Fruit fly (Drosophila melanogaster): ENCODE results near the gene IA-2.

The IA-2 gene

dm6 chr2L:1047965-1048364 is at the start of gene IA-2:
Gene IA-2, minus strand, starts transcription at chr2L:1048053.
- TF ChIP-seq Dll (optimal IDR thresholded peaks at IDR 0.05) (no peak), CG8478 (optimal IDR thresholded peaks at IDR 0.05) (no peak), pan (optimal IDR thresholded peaks at IDR 0.05) (no peak), EcR (GFP tag; optimal IDR thresholded peaks at IDR 0.05) (no peak), usp (GFP tag; optimal IDR thresholded peaks at IDR 0.05) (no peak), psq (optimal IDR thresholded peaks at IDR 0.05) (no peak)

dm6 chr2L:1095450-1095849 is 47.6 kb upstream of the IA-2 start:
- TF ChIP-seq CG8478 (optimal IDR thresholded peaks at IDR 0.05), result no peak
- no peak for TF ChIP-seq Dll (optimal IDR thresholded peaks at IDR 0.05)
- TF ChIP-seq psq (optimal IDR thresholded peaks at IDR 0.05), result no peak
- TF ChIP-seq pan (optimal IDR thresholded peaks at IDR 0.05), result no peak
- TF ChIP-seq EcR (GFP tag; optimal IDR thresholded peaks at IDR 0.05), result no peak
- TF ChIP-seq usp (GFP tag; optimal IDR thresholded peaks at IDR 0.05), result no peak

dm6 chr2L:1094724-1095123 is 46.9 kb upstream of the IA-2 start:
- TF ChIP-seq Dll (optimal IDR thresholded peaks at IDR 0.05) (no peak), EcR (GFP tag; optimal IDR thresholded peaks at IDR 0.05) (no peak), pan (optimal IDR thresholded peaks at IDR 0.05) (no peak), CG8478 (optimal IDR thresholded peaks at IDR 0.05) (no peak), psq (optimal IDR thresholded peaks at IDR 0.05) (no peak), usp (GFP tag; optimal IDR thresholded peaks at IDR 0.05) (no peak)

- TF ChIP-seq Dll (optimal IDR thresholded peaks at IDR 0.05) (no peak), psq (optimal IDR thresholded peaks at IDR 0.05) (no peak), EcR (GFP tag; optimal IDR thresholded peaks at IDR 0.05) (no peak), usp (GFP tag; optimal IDR thresholded peaks at IDR 0.05) (no peak), CG8478 (optimal IDR thresholded peaks at IDR 0.05) (no peak), pan (optimal IDR thresholded peaks at IDR 0.05) (no peak)
These were observed 43.8 kb upstream of the IA-2 start for dm6 chr2L:1091675-1092074.

- no peak for TF ChIP-seq pan (optimal IDR thresholded peaks at IDR 0.05)
- no peak for TF ChIP-seq Dll (optimal IDR thresholded peaks at IDR 0.05)
- no peak for TF ChIP-seq CG8478 (optimal IDR thresholded peaks at IDR 0.05)
- no peak for TF ChIP-seq EcR (GFP tag; optimal IDR thresholded peaks at IDR 0.05)
- TF ChIP-seq usp (GFP tag; optimal IDR thresholded peaks at IDR 0.05), result no peak
- TF ChIP-seq psq (optimal IDR thresholded peaks at IDR 0.05), result no peak
These were observed 38.6 kb upstream of the IA-2 start for dm6 chr2L:1086312-1086906.

dm6 chr2L:1082668-1083067 is 34.8 kb upstream of the IA-2 start:
- no peak for TF ChIP-seq CG8478 (optimal IDR thresholded peaks at IDR 0.05)

- TF ChIP-seq EcR (GFP tag; optimal IDR thresholded peaks at IDR 0.05), result no peak
- no peak for TF ChIP-seq psq (optimal IDR thresholded peaks at IDR 0.05)
- TF ChIP-seq pan (optimal IDR thresholded peaks at IDR 0.05), result no peak
- TF ChIP-seq CG8478 (optimal IDR thresholded peaks at IDR 0.05), result no peak
- TF ChIP-seq usp (GFP tag; optimal IDR thresholded peaks at IDR 0.05), result no peak
- TF ChIP-seq Dll (optimal IDR thresholded peaks at IDR 0.05), result no peak
These were observed 33.1 kb upstream of the IA-2 start, which contains the start of gene Atg4a for dm6 chr2L:1080802-1081464. Gene Atg4a, plus strand, starts transcription at chr2L:1080911.

dm6 chr2L:1077469-1077993 is 29.7 kb upstream of the IA-2 start, which contains the start of the genes S and ast:
Gene S, minus strand, starts transcription at chr2L:1077815.
Gene ast, plus strand, starts transcription at chr2L:1077948.
- TF ChIP-seq usp (GFP tag; optimal IDR thresholded peaks at IDR 0.05) (no peak), pan (optimal IDR thresholded peaks at IDR 0.05) (no peak), Dll (optimal IDR thresholded peaks at IDR 0.05) (no peak), psq (optimal IDR thresholded peaks at IDR 0.05) (no peak), EcR (GFP tag; optimal IDR thresholded peaks at IDR 0.05) (no peak)

- TF ChIP-seq EcR (GFP tag; optimal IDR thresholded peaks at IDR 0.05) (no peak), CG8478 (optimal IDR thresholded peaks at IDR 0.05) (peak; percentile 40), psq (optimal IDR thresholded peaks at IDR 0.05) (no peak)
These were observed 29.2 kb upstream of the IA-2 start for dm6 chr2L:1077053-1077452.

- TF ChIP-seq Dll (optimal IDR thresholded peaks at IDR 0.05) (no peak), psq (optimal IDR thresholded peaks at IDR 0.05) (no peak), pan (optimal IDR thresholded peaks at IDR 0.05) (peak; percentile 69), usp (GFP tag; optimal IDR thresholded peaks at IDR 0.05) (no peak)
These were observed 27.9 kb upstream of the IA-2 start for dm6 chr2L:1075753-1076152.

- no peak for TF ChIP-seq CG8478 (optimal IDR thresholded peaks at IDR 0.05)
- no peak for TF ChIP-seq usp (GFP tag; optimal IDR thresholded peaks at IDR 0.05)
- TF ChIP-seq psq (optimal IDR thresholded peaks at IDR 0.05), result no peak
- TF ChIP-seq Dll (optimal IDR thresholded peaks at IDR 0.05), result no peak
- no peak for TF ChIP-seq pan (optimal IDR thresholded peaks at IDR 0.05)
- no peak for TF ChIP-seq EcR (GFP tag; optimal IDR thresholded peaks at IDR 0.05)
These were observed 26.5 kb upstream of the IA-2 start for dm6 chr2L:1074180-1074864.

dm6 chr2L:1073530-1073929 is 25.7 kb upstream of the IA-2 start:
- TF ChIP-seq EcR (GFP tag; optimal IDR thresholded peaks at IDR 0.05) (no peak), pan (optimal IDR thresholded peaks at IDR 0.05) (no peak), CG8478 (optimal IDR thresholded peaks at IDR 0.05) (no peak), Dll (optimal IDR thresholded peaks at IDR 0.05) (no peak), psq (optimal IDR thresholded peaks at IDR 0.05) (no peak), usp (GFP tag; optimal IDR thresholded peaks at IDR 0.05) (no peak)

All from whole organism.